Worm (Caenorhabditis elegans): Measurements from ENCODE around the gene Y55B1BL.2.

ce11 chrIII:365649-366048 is 36.9 kb upstream of the Y55B1BL.2 start, which contains the start of gene pll-1:
- TF ChIP-seq ztf-4 (tag; optimal IDR thresholded peaks at IDR 0.05) (no peak), nhr-23 (tag; optimal IDR thresholded peaks at IDR 0.05) (no peak), elt-3 (tag; optimal IDR thresholded peaks at IDR 0.05) (no peak)

All from whole organism, L2 larva.